Worm (Caenorhabditis elegans) whole organism, L4 larva: ENCODE measurements around the gene W08E12.6.

Source experiments
- daf-16 ChIP-seq, 3 experiments: sonication (generic microtip); optimal IDR thresholded peaks; 2 replicates each; lab custom pipeline; 2016 to 2017; ENCODE audit warnings: missing genetic modification characterization in 3 of 3, missing genetic modification reagents in 3 of 3, mild to moderate bottlenecking in 2 of 3, missing compliant biosample characterization in 2 of 3, missing biosample characterization in 1 of 3, moderate library complexity in 1 of 3
- fos-1 ChIP-seq: fragments of 150-350 bp; optimal IDR thresholded peaks from 2 replicates; lab custom pipeline; 2014; ENCODE audit warnings: missing biosample characterization, missing genetic modification characterization
- snpc-4 ChIP-seq: fragments of 150-350 bp; optimal IDR thresholded peaks from 2 replicates; lab custom pipeline; 2014; ENCODE audit warnings: missing biosample characterization, missing genetic modification characterization
- unc-39 ChIP-seq: sonication (generic microtip); optimal IDR thresholded peaks from 2 replicates; lab custom pipeline; 2017; ENCODE audit warnings: missing biosample characterization, missing genetic modification characterization
- ztf-11 ChIP-seq: fragments of 150-350 bp; optimal IDR thresholded peaks from 2 replicates; lab custom pipeline; 2014; ENCODE audit warnings: missing biosample characterization, missing genetic modification characterization

ce11 chrIV:3305575-3305974 lies 7.2 kb downstream of the W08E12.6 start, which contains the start of gene W08E12.2:
- TF ChIP-seq unc-39, result no peak
- no peak for TF ChIP-seq daf-16 (GFP tag; optimal IDR thresholded peaks at IDR 0.05; lab: Kevin White, UChicago)
- no peak for TF ChIP-seq daf-16 (tag; optimal IDR thresholded peaks at IDR 0.05; lab: Kevin White, UChicago)
- TF ChIP-seq snpc-4 (tag; lab: Kevin White, UChicago), result no peak
- no peak for TF ChIP-seq ztf-11
- TF ChIP-seq fos-1 (tag; lab: Kevin White, UChicago), result no peak
